Worm (Caenorhabditis elegans) whole organism, L2 larva: ENCODE results near the gene rcd-1.
"Not testable (repeated sequence)": the region's sequence is repeated elsewhere in the genome, so short reads cannot be mapped to it uniquely, and the experiment has no call there.

Source experiments
- R02D3.7 ChIP-seq: fragments of 150-350 bp; optimal IDR thresholded peaks from 2 replicates; lab custom pipeline; 2014; ENCODE audit warnings: missing biosample characterization, missing genetic modification characterization
- aly-2 ChIP-seq: fragments of 150-350 bp; optimal IDR thresholded peaks from 2 replicates; lab custom pipeline; 2014; ENCODE audit warnings: missing biosample characterization, missing genetic modification characterization
- dmd-4 ChIP-seq: sonication (generic microtip); optimal IDR thresholded peaks from 2 replicates; lab custom pipeline; 2017; ENCODE audit warnings: missing biosample characterization, missing genetic modification characterization
- egl-27 ChIP-seq: sonication (generic microtip); optimal IDR thresholded peaks from 3 replicates; lab custom pipeline; 2017; ENCODE audit warnings: missing biosample characterization, missing genetic modification reagents, missing genetic modification characterization
- fos-1 ChIP-seq: fragments of 150-350 bp; optimal IDR thresholded peaks from 2 replicates; lab custom pipeline; 2014; ENCODE audit warnings: missing biosample characterization, missing genetic modification characterization
- mdl-1 ChIP-seq, 2 experiments: fragments of 150-350 bp in 1 of 2; sonication (generic microtip) in 1 of 2; optimal IDR thresholded peaks; 2 replicates each; lab custom pipeline; 2017; ENCODE audit warnings: missing biosample characterization in 2 of 2, missing genetic modification characterization in 2 of 2
- sem-4 ChIP-seq: fragments of 150-350 bp; optimal IDR thresholded peaks from 2 replicates; lab custom pipeline; 2014; ENCODE audit warnings: missing biosample characterization, missing genetic modification reagents, missing genetic modification characterization
- snpc-4 ChIP-seq: fragments of 150-350 bp; optimal IDR thresholded peaks from 2 replicates; lab custom pipeline; 2014; ENCODE audit warnings: missing biosample characterization, missing genetic modification characterization
- unc-39 ChIP-seq: fragments of 150-350 bp; optimal IDR thresholded peaks from 2 replicates; lab custom pipeline; 2014; ENCODE audit warnings: missing biosample characterization, missing genetic modification characterization
- unc-62 ChIP-seq: fragments of 150-350 bp; optimal IDR thresholded peaks from 2 replicates; lab custom pipeline; 2014; ENCODE audit warnings: missing biosample characterization, missing genetic modification reagents, missing genetic modification characterization
- zag-1 ChIP-seq: fragments of 150-350 bp; optimal IDR thresholded peaks from 2 replicates; lab custom pipeline; 2014; ENCODE audit warnings: missing biosample characterization, missing genetic modification characterization

ce11 chrII:3761599-3761998 is 7.9 kb downstream of the rcd-1 start, which contains the start of gene T24E12.6:
- not testable (repeated sequence) for TF ChIP-seq mdl-1 (tag; optimal IDR thresholded peaks at IDR 0.05; lab: Kevin White, UChicago); unc-62 (GFP tag; lab: Kevin White, UChicago); egl-27 (tag; lab: Kevin White, UChicago); aly-2; sem-4 (tag; lab: Kevin White, UChicago); unc-39 (tag; lab: Kevin White, UChicago); R02D3.7; snpc-4 (tag; lab: Kevin White, UChicago); dmd-4; zag-1 (tag; lab: Kevin White, UChicago); fos-1 (tag; lab: Kevin White, UChicago)
